Worm (Caenorhabditis elegans) whole organism, early embryonic: Measurements from ENCODE around the gene fbxb-35.
"Not testable (repeated sequence)": the region's sequence is repeated elsewhere in the genome, so short reads cannot be mapped to it uniquely, and the experiment has no call there.

Source experiments
- flt-1 ChIP-seq: fragments of 200-800 bp; sonication (Bioruptor generic); IDR thresholded peaks from 2 replicates; pipeline ENCODE4 v1.3.6; 2022; ENCODE audit warnings: missing genetic modification characterization, missing compliant biosample characterization
- tra-4 ChIP-seq: sonication (generic microtip); optimal IDR thresholded peaks from 2 replicates; lab custom pipeline; 2017; ENCODE audit warnings: missing genetic modification characterization, missing compliant biosample characterization

- not testable (repeated sequence) for TF ChIP-seq tra-4; flt-1 (GFP tag; lab: Robert Waterston, UW)
These were observed 28.0 kb upstream of the fbxb-35 start, which contains the start of gene cya-2 for ce11 chrII:2023514-2023913.
